Fruit fly (Drosophila melanogaster): ENCODE results near the gene pum.

Gene pum

dm6 chr3R:9157841-9158600 lies 79.5 kb downstream of the pum start (continued):
- TF ChIP-seq CG2202 (tag; optimal IDR thresholded peaks at IDR 0.05): no peak
- TF ChIP-seq D19A (tag; optimal IDR thresholded peaks at IDR 0.05): no peak
- no peak for TF ChIP-seq CG4282 (GFP tag; optimal IDR thresholded peaks at IDR 0.05)
- TF ChIP-seq tx (GFP tag; optimal IDR thresholded peaks at IDR 0.05): no peak
- peak; percentile 33; the same call in 1 of the 3 replicates for TF ChIP-seq knrl (GFP tag; IDR thresholded peaks at IDR 0.05; ENCODE audit: partially characterized antibody)
- no peak for TF ChIP-seq Abd-B (GFP tag; optimal IDR thresholded peaks at IDR 0.05)
- no peak for TF ChIP-seq Mes4 (GFP tag; optimal IDR thresholded peaks at IDR 0.05)
- no peak for TF ChIP-seq CG2120 (GFP tag; optimal IDR thresholded peaks at IDR 0.05)
- no peak for TF ChIP-seq Vsx1 (GFP tag; optimal IDR thresholded peaks at IDR 0.05)
- no peak for TF ChIP-seq CG3407 (GFP tag; optimal IDR thresholded peaks at IDR 0.05)
- no peak for TF ChIP-seq mld (GFP tag; IDR thresholded peaks at IDR 0.05; ENCODE audit: partially characterized antibody)
- TF ChIP-seq CG10209 (GFP tag; optimal IDR thresholded peaks at IDR 0.05): no peak
- TF ChIP-seq toy (GFP tag; IDR thresholded peaks at IDR 0.05): no peak
- no peak for TF ChIP-seq CG13894 (tag; optimal IDR thresholded peaks at IDR 0.05)
- TF ChIP-seq CG16815 (GFP tag; optimal IDR thresholded peaks at IDR 0.05): no peak
- no peak for TF ChIP-seq CG15514 (GFP tag; optimal IDR thresholded peaks at IDR 0.05)
- TF ChIP-seq CG2116 (GFP tag; optimal IDR thresholded peaks at IDR 0.05): no peak
- peak; percentile 64 for TF ChIP-seq CG34376 (GFP tag; optimal IDR thresholded peaks at IDR 0.05)
- TF ChIP-seq Gug (GFP tag; IDR thresholded peaks at IDR 0.05): no peak
- no peak for TF ChIP-seq emc (GFP tag; optimal IDR thresholded peaks at IDR 0.05)
- TF ChIP-seq psq (GFP tag; optimal IDR thresholded peaks at IDR 0.05): no peak
- TF ChIP-seq CG1233 (GFP tag; optimal IDR thresholded peaks at IDR 0.05): no peak
- TF ChIP-seq aop (GFP tag; IDR thresholded peaks at IDR 0.05): no peak
- no peak for TF ChIP-seq CG4328 (GFP tag; optimal IDR thresholded peaks at IDR 0.05)
- no peak for TF ChIP-seq Atf3 (GFP tag; optimal IDR thresholded peaks at IDR 0.05)
- TF ChIP-seq ATbp (GFP tag; optimal IDR thresholded peaks at IDR 0.05): no peak
- TF ChIP-seq Sox100B (GFP tag; optimal IDR thresholded peaks at IDR 0.05): no peak
- TF ChIP-seq CG4617 (GFP tag; optimal IDR thresholded peaks at IDR 0.05; ENCODE audit: borderline replicate concordance): no peak
- TF ChIP-seq shn (GFP tag; optimal IDR thresholded peaks at IDR 0.05): no peak
- TF ChIP-seq CG8944 (GFP tag; optimal IDR thresholded peaks at IDR 0.05): no peak
- no peak for TF ChIP-seq TFAM (GFP tag; optimal IDR thresholded peaks at IDR 0.05)
- TF ChIP-seq Ets97D (GFP tag; optimal IDR thresholded peaks at IDR 0.05): no peak
- no peak for TF ChIP-seq jumu (GFP tag; optimal IDR thresholded peaks at IDR 0.05)
- no peak for TF ChIP-seq CG11695 (GFP tag; IDR thresholded peaks at IDR 0.05)
- no peak for TF ChIP-seq CTCF (GFP tag; optimal IDR thresholded peaks at IDR 0.05)
- no peak for TF ChIP-seq Fer2 (tag; optimal IDR thresholded peaks at IDR 0.05)
- TF ChIP-seq ssp (GFP tag; IDR thresholded peaks at IDR 0.05): no peak
- TF ChIP-seq zfh1 (GFP tag; IDR thresholded peaks at IDR 0.05): 0 out of 3 replicates have a peak, but pooled peaks have one; percentile 16
- no peak for TF ChIP-seq slou (GFP tag; optimal IDR thresholded peaks at IDR 0.05)
- TF ChIP-seq onecut (GFP tag; IDR thresholded peaks at IDR 0.05): 0 out of 2 replicates have a peak, but pooled peaks have one; percentile 15
- no peak for TF ChIP-seq luna (GFP tag; optimal IDR thresholded peaks at IDR 0.05)
- no peak for TF ChIP-seq CkIIα-i1 (GFP tag; IDR thresholded peaks at IDR 0.05)
- no peak for TF ChIP-seq CG2129 (GFP tag; IDR thresholded peaks at IDR 0.05; ENCODE audit: partially characterized antibody)
- peak; percentile 85 for TF ChIP-seq jing (GFP tag; optimal IDR thresholded peaks at IDR 0.05)
- TF ChIP-seq Ssrp (tag; optimal IDR thresholded peaks at IDR 0.05): no peak
- TF ChIP-seq CG12744 (GFP tag; optimal IDR thresholded peaks at IDR 0.05): no peak
- no peak for TF ChIP-seq CrebB (tag; optimal IDR thresholded peaks at IDR 0.05)
- TF ChIP-seq CG43689 (GFP tag; IDR thresholded peaks at IDR 0.05): no peak
- TF ChIP-seq CG5953 (GFP tag; IDR thresholded peaks at IDR 0.05): no peak
- no peak for TF ChIP-seq nerfin-2 (GFP tag; IDR thresholded peaks at IDR 0.05; ENCODE audit: partially characterized antibody)
- TF ChIP-seq mam (GFP tag; optimal IDR thresholded peaks at IDR 0.05): no peak
